Worm (Caenorhabditis elegans) whole organism, L3 larva: ENCODE results near the gene phf-14.

ENCODE experiments used
- ceh-82 ChIP-seq: fragments of 150-350 bp; optimal IDR thresholded peaks from 2 replicates; lab custom pipeline; 2014; ENCODE audit warnings: missing biosample characterization, missing genetic modification characterization
- elt-2 ChIP-seq: sonication (generic microtip); optimal IDR thresholded peaks from 2 replicates; lab custom pipeline; 2016; ENCODE audit warnings: missing genetic modification reagents, mild to moderate bottlenecking, missing genetic modification characterization, missing compliant biosample characterization
- elt-3 ChIP-seq, 3 experiments: fragments of 150-350 bp in 1 of 3; sonication (generic microtip) in 2 of 3; optimal IDR thresholded peaks; 2 replicates in 2 of 3; 4 replicates in 1 of 3; lab custom pipeline; 2014 to 2017; ENCODE audit warnings: missing biosample characterization in 3 of 3, missing genetic modification characterization in 3 of 3
- lin-39 ChIP-seq: fragments of 150-350 bp; optimal IDR thresholded peaks from 2 replicates; lab custom pipeline; 2018; ENCODE audit warnings: missing biosample characterization, missing genetic modification reagents, missing genetic modification characterization
- lsy-12 ChIP-seq: sonication (generic microtip); optimal IDR thresholded peaks from 2 replicates; lab custom pipeline; 2016; ENCODE audit warnings: mild to moderate bottlenecking, missing genetic modification characterization, missing compliant biosample characterization
- nfya-1 ChIP-seq: sonication (generic microtip); optimal IDR thresholded peaks from 2 replicates; lab custom pipeline; 2017; ENCODE audit warnings: missing genetic modification characterization, mild to moderate bottlenecking, missing compliant biosample characterization, antibody characterized with exemption, moderate library complexity; ENCODE audit not compliant: insufficient read depth
- nhr-25 ChIP-seq: sonication (generic microtip); optimal IDR thresholded peaks from 2 replicates; lab custom pipeline; 2017; ENCODE audit warnings: missing biosample characterization, missing genetic modification characterization
- nhr-67 ChIP-seq: fragments of 150-350 bp; optimal IDR thresholded peaks from 2 replicates; lab custom pipeline; 2014; ENCODE audit warnings: missing biosample characterization, missing genetic modification characterization
- nhr-76 ChIP-seq: fragments of 150-350 bp; sonication (generic microtip); optimal IDR thresholded peaks from 5 replicates; lab custom pipeline; 2014; ENCODE audit warnings: missing biosample characterization, missing genetic modification characterization
- nhr-77 ChIP-seq: fragments of 150-350 bp; optimal IDR thresholded peaks from 2 replicates; lab custom pipeline; 2014; ENCODE audit warnings: missing biosample characterization, missing genetic modification characterization
- pha-4 ChIP-seq: fragments of 150-350 bp; optimal IDR thresholded peaks from 2 replicates; lab custom pipeline; 2014; ENCODE audit warnings: missing biosample characterization, missing genetic modification reagents, missing genetic modification characterization
- skn-1 ChIP-seq: fragments of 150-350 bp; optimal IDR thresholded peaks from 2 replicates; lab custom pipeline; 2014; ENCODE audit warnings: missing biosample characterization, missing genetic modification characterization

DNA sequence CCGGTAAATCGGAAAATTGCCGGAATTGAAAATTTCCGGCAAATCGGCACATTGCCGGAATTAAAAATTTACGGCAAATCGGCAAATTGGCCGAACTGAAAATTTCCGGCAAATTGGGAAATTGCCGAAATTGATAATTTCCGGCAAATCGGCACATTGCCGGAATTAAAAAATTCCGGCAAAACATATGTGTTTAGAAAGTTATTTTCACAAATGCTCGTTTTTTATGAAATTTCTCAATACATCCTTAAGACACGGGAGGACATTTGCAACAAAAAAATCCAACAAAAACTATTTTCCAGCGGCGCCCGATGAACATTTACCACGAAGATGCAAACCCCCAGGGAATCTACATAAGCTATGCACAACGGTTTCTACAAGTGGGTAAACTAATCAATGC, 47.5 kb downstream of the phf-14 start, which contains the start of gene C06H5.8:
- TF ChIP-seq lin-39 (tag; lab: Kevin White, UChicago), result no peak
- no peak for TF ChIP-seq nhr-76 (tag; lab: Kevin White, UChicago)
- no peak for TF ChIP-seq ceh-82
- no peak for TF ChIP-seq pha-4 (tag; lab: Kevin White, UChicago)
- no peak for TF ChIP-seq nhr-67
- TF ChIP-seq nhr-77 (tag; lab: Kevin White, UChicago), result no peak
- no peak for TF ChIP-seq elt-3 (tag; optimal IDR thresholded peaks at IDR 0.05; lab: Kevin White, UChicago)
- TF ChIP-seq elt-2, result no peak
- no peak for TF ChIP-seq lsy-12 (tag; lab: Kevin White, UChicago)
- TF ChIP-seq nfya-1 (tag; lab: Kevin White, UChicago), result no peak
- no peak for TF ChIP-seq skn-1
- TF ChIP-seq nhr-25 (tag; lab: Kevin White, UChicago), result no peak
